Fruit fly (Drosophila melanogaster): ENCODE results near the gene Gos28.

- TF ChIP-seq h (optimal IDR thresholded peaks at IDR 0.05), result no peak
- TF ChIP-seq psq (optimal IDR thresholded peaks at IDR 0.05), result no peak
- TF ChIP-seq ttk (optimal IDR thresholded peaks at IDR 0.05), result no peak
- TF ChIP-seq Sin3A (optimal IDR thresholded peaks at IDR 0.05), result no peak
- no peak for TF ChIP-seq Myc (optimal IDR thresholded peaks at IDR 0.05)
- TF ChIP-seq insv (optimal IDR thresholded peaks at IDR 0.05), result no peak
Observed at dm6 chr3R:18641242-18641757, 22.2 kb upstream of the Gos28 start, which contains the start of gene CG14301.

All from Kc167 (cell line).